Worm (Caenorhabditis elegans): ENCODE measurements around the gene bath-33.
"Not testable (repeated sequence)": the region's sequence is repeated elsewhere in the genome, so short reads cannot be mapped to it uniquely, and the experiment has no call there.

Gene bath-33

DNA sequence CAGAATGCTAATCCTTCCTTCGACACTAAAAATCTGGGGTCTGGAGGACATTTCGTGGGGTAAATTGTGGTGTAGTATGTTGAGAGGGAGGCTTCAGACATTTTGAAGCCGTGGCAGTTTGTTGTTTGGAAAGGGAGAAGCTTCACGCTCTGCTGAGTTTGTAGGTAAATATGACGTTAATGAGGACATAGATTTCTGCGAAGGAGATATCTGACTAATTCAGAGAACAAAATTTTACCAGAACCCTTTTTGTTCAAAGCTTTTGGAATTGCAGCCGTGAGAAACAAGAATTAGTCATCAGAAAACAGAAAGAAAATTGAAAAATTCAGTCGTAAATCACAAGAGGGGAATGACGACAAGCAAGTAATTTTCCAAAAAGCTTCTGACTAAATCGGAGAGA is 34.5 kb upstream of the bath-33 start, which contains the start of gene srh-72:
Gene srh-72 (minus strand): TSS at position 101 of the 400 bp plus-strand sequence.
- no peak for TF ChIP-seq efl-1 (optimal IDR thresholded peaks at IDR 0.05)
- TF ChIP-seq efl-1 (GFP tag; optimal IDR thresholded peaks at IDR 0.05 in 1 of 2) = no peak
- peak; percentile 62 for TF ChIP-seq fkh-8 (tag; optimal IDR thresholded peaks at IDR 0.05)
- no peak for TF ChIP-seq blmp-1 (tag; optimal IDR thresholded peaks at IDR 0.05)
- no peak for TF ChIP-seq pax-3 (tag; optimal IDR thresholded peaks at IDR 0.05)

- not testable (repeated sequence) for TF ChIP-seq mdl-1 (tag; optimal IDR thresholded peaks at IDR 0.05); elt-3 (tag; optimal IDR thresholded peaks at IDR 0.05); hpl-2 (GFP tag; optimal IDR thresholded peaks at IDR 0.05)
Observed at ce11 chrII:1636392-1636791, 30.4 kb upstream of the bath-33 start, which contains the start of gene srg-20. TSS of gene srg-20 (plus strand) at chrII:1636692.

ce11 chrII:1635969-1636368 is 30.0 kb upstream of the bath-33 start:
- TF ChIP-seq blmp-1 (tag; optimal IDR thresholded peaks at IDR 0.05) (no peak), irx-1 (tag; optimal IDR thresholded peaks at IDR 0.05) (no peak), hlh-17 (GFP tag; optimal IDR thresholded peaks at IDR 0.05; ENCODE audit: borderline replicate concordance) (no peak), egl-13 (tag; optimal IDR thresholded peaks at IDR 0.05) (no peak), ztf-4 (tag; optimal IDR thresholded peaks at IDR 0.05) (no peak), C16A3.4 (tag; optimal IDR thresholded peaks at IDR 0.05) (no peak), sup-37 (GFP tag; optimal IDR thresholded peaks at IDR 0.05) (no peak), unc-130 (tag; optimal IDR thresholded peaks at IDR 0.05) (no peak), mdl-1 (tag; optimal IDR thresholded peaks at IDR 0.05) (no peak), mef-2 (tag; optimal IDR thresholded peaks at IDR 0.05) (no peak), grh-1 (GFP tag; IDR thresholded peaks at IDR 0.05) (no peak), mep-1 (tag; optimal IDR thresholded peaks at IDR 0.05) (no peak), fkh-10 (GFP tag; optimal IDR thresholded peaks at IDR 0.05) (no peak), elt-2 (tag; optimal IDR thresholded peaks at IDR 0.05) (peak; percentile 90), snpc-4 (tag; optimal IDR thresholded peaks at IDR 0.05) (no peak), jun-1 (tag; optimal IDR thresholded peaks at IDR 0.05) (peak; percentile 15)

DNA sequence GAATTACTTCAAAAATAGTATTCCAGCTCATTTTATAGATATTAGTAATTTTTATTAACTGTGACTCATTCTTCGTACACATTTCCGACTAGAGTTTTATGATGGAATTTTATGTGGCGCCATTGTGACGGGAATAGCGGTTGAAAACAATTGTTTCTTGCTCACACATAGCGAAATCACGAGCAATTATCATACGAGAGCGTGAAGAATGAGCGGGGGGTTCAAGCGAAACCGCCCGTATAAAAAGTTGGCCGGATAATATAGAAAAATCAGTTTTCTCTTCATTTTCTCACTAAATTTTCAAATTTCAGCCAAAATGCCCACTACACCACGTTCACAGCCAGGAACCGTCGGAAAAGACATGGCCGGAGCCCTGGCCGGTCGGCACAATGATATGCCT is 27.5 kb upstream of the bath-33 start, which contains the start of gene C08E3.1:
Gene C08E3.1 (plus strand): TSS at position 301 of the 400 bp plus-strand sequence.
- not testable (repeated sequence) for TF ChIP-seq unc-98 (GFP tag; IDR thresholded peaks at IDR 0.05); blmp-1 (tag; optimal IDR thresholded peaks at IDR 0.05); zip-4 (GFP tag; optimal IDR thresholded peaks at IDR 0.05)

- not testable (repeated sequence) for TF ChIP-seq elt-2 (tag; optimal IDR thresholded peaks at IDR 0.05); pqm-1 (tag; optimal IDR thresholded peaks at IDR 0.05); hlh-17 (GFP tag; optimal IDR thresholded peaks at IDR 0.05; ENCODE audit: borderline replicate concordance)
Observed at ce11 chrII:1632216-1632615, 26.2 kb upstream of the bath-33 start, which contains the start of gene C08E3.13. TSS of gene C08E3.13 (minus strand) at chrII:1632316.

DNA sequence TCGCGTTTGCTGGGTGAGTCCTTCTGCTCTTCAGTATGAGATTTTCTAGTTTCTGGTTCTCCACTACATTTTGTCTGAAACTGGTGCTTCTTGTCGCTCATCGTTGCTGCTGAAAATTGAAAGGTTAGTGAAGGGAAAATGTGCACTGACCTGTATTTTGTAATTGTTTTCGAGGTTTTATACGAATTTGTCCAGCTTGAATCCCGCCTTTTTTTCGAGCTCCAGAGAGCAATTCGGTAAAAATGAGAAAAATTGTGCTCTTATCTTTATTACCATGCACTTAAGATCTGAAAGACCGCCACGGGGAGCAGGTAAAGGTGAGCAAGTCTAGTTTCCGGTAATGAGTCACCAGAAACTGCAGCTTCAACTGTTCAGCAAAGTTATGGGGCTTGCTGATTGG is 21.8 kb upstream of the bath-33 start, which contains the start of gene C08E3.15:
Gene C08E3.15 (minus strand): TSS at position 101 of the 400 bp plus-strand sequence.
- TF ChIP-seq lsy-2 (tag; optimal IDR thresholded peaks at IDR 0.05) = peak in 1 of 2 experiments; percentile 6

ce11 chrII:1625666-1626065 is 19.7 kb upstream of the bath-33 start, which contains the start of gene C08E3.14:
TSS of gene C08E3.14 (plus strand) at chrII:1625966.
- TF ChIP-seq efl-1 (optimal IDR thresholded peaks at IDR 0.05) = no peak
- peak in 1 of 2 experiments; percentile 84 for TF ChIP-seq efl-1 (GFP tag; optimal IDR thresholded peaks at IDR 0.05 in 1 of 2)
- no peak for TF ChIP-seq pag-3 (tag; optimal IDR thresholded peaks at IDR 0.05; ENCODE audit: borderline replicate concordance, insufficient read depth)

- TF ChIP-seq aha-1 (tag; optimal IDR thresholded peaks at IDR 0.05) (no peak), isw-1 (GFP tag; IDR thresholded peaks at IDR 0.05) (no peak), hlh-4 (tag; optimal IDR thresholded peaks at IDR 0.05) (no peak), aly-2 (tag; optimal IDR thresholded peaks at IDR 0.05) (no peak), unc-62 (GFP tag; optimal IDR thresholded peaks at IDR 0.05) (no peak), lin-14 (GFP tag; optimal IDR thresholded peaks at IDR 0.05) (no peak), ceh-8 (GFP tag; optimal IDR thresholded peaks at IDR 0.05) (no peak), fkh-10 (GFP tag; optimal IDR thresholded peaks at IDR 0.05) (no peak), lin-35 (GFP tag; optimal IDR thresholded peaks at IDR 0.05) (no peak), ceh-63 (GFP tag; optimal IDR thresholded peaks at IDR 0.05) (no peak), pqm-1 (tag; optimal IDR thresholded peaks at IDR 0.05) (no peak), vab-15 (tag; optimal IDR thresholded peaks at IDR 0.05) (no peak), ceh-88 (GFP tag; IDR thresholded peaks at IDR 0.05) (no peak), nhr-84 (tag; optimal IDR thresholded peaks at IDR 0.05) (no peak)
Observed at ce11 chrII:1624572-1624971, 18.6 kb upstream of the bath-33 start, which contains the start of gene fbxa-160. TSS of gene fbxa-160 (minus strand) at chrII:1624672.
